Fruit fly (Drosophila melanogaster) whole organism, pupa: Measurements from ENCODE around the gene Vsx2.

ENCODE experiments used
- CG10348 ChIP-seq: fragments of 200-800 bp; sonication (Bioruptor generic); IDR thresholded peaks from 2 replicates; pipeline ENCODE4 v1.3.6; 2022; ENCODE audit warnings: missing biosample characterization, missing genetic modification characterization
- CG12605 ChIP-seq: fragments of 200-800 bp; sonication (Bioruptor generic); IDR thresholded peaks from 2 replicates; pipeline ENCODE4 v1.3.6; 2022; ENCODE audit warnings: missing biosample characterization, missing genetic modification characterization
- CG13204 ChIP-seq: fragments of 200-800 bp; sonication (Bioruptor generic); optimal IDR thresholded peaks from 2 replicates; lab custom pipeline; 2018; ENCODE audit warnings: missing biosample characterization, mild to moderate bottlenecking, missing genetic modification characterization, moderate library complexity
- CG14655 ChIP-seq: fragments of 200-800 bp; sonication (Bioruptor generic); optimal IDR thresholded peaks from 3 replicates; lab custom pipeline; 2017; ENCODE audit warnings: mild to moderate bottlenecking, missing biosample characterization, missing genetic modification reagents, missing genetic modification characterization
- CG15710 ChIP-seq: fragments of 200-800 bp; sonication (Bioruptor generic); optimal IDR thresholded peaks from 2 replicates; lab custom pipeline; 2018; ENCODE audit warnings: missing biosample characterization, mild to moderate bottlenecking, missing genetic modification characterization, moderate library complexity
- CG17806 ChIP-seq: fragments of 200-800 bp; sonication (Bioruptor generic); optimal IDR thresholded peaks from 2 replicates; lab custom pipeline; 2018; ENCODE audit warnings: missing biosample characterization, mild to moderate bottlenecking, missing genetic modification characterization, moderate library complexity
- CG32121 ChIP-seq: fragments of 200-800 bp; sonication (Bioruptor generic); IDR thresholded peaks from 2 replicates; pipeline ENCODE4 v1.3.6; 2022; ENCODE audit warnings: missing biosample characterization, missing genetic modification characterization
- CG34367 ChIP-seq: fragments of 200-800 bp; sonication (Bioruptor generic); optimal IDR thresholded peaks from 2 replicates; lab custom pipeline; 2018; ENCODE audit warnings: missing biosample characterization, mild to moderate bottlenecking, missing genetic modification characterization
- CG8301 ChIP-seq: fragments of 200-800 bp; sonication (Bioruptor generic); optimal IDR thresholded peaks from 2 replicates; lab custom pipeline; 2018; ENCODE audit warnings: missing biosample characterization, mild to moderate bottlenecking, missing genetic modification characterization
- CG9948 ChIP-seq: fragments of 200-800 bp; sonication (Bioruptor generic); optimal IDR thresholded peaks from 2 replicates; lab custom pipeline; 2018; ENCODE audit warnings: missing biosample characterization, mild to moderate bottlenecking, missing genetic modification characterization, moderate library complexity
- D1 ChIP-seq: fragments of 200-800 bp; sonication (Bioruptor generic); optimal IDR thresholded peaks from 2 replicates; lab custom pipeline; 2018; ENCODE audit warnings: missing biosample characterization, mild to moderate bottlenecking, missing genetic modification characterization, moderate library complexity
- EcR ChIP-seq: fragments of 200-800 bp; sonication (Bioruptor generic); optimal IDR thresholded peaks from 3 replicates; lab custom pipeline; 2019; ENCODE audit warnings: missing biosample characterization, missing genetic modification characterization, mild to moderate bottlenecking, moderate library complexity, missing genetic modification reagents
- Ets98B ChIP-seq: fragments of 200-800 bp; sonication (Bioruptor generic); IDR thresholded peaks from 2 replicates; pipeline ENCODE4 v1.3.6; 2022; ENCODE audit warnings: missing biosample characterization, missing genetic modification characterization
- Pif1A ChIP-seq: fragments of 200-800 bp; sonication (Bioruptor generic); optimal IDR thresholded peaks from 3 replicates; lab custom pipeline; 2016; ENCODE audit warnings: missing biosample characterization, missing genetic modification characterization
- Snoo ChIP-seq: fragments of 200-800 bp; sonication (Bioruptor generic); optimal IDR thresholded peaks from 3 replicates; lab custom pipeline; 2017; ENCODE audit warnings: missing biosample characterization, mild to moderate bottlenecking, missing genetic modification characterization, inconsistent platforms
- gl ChIP-seq: fragments of 200-800 bp; sonication (Bioruptor generic); optimal IDR thresholded peaks from 2 replicates; lab custom pipeline; 2018; ENCODE audit warnings: missing biosample characterization, mild to moderate bottlenecking, missing genetic modification characterization

Vsx2 gene

DNA sequence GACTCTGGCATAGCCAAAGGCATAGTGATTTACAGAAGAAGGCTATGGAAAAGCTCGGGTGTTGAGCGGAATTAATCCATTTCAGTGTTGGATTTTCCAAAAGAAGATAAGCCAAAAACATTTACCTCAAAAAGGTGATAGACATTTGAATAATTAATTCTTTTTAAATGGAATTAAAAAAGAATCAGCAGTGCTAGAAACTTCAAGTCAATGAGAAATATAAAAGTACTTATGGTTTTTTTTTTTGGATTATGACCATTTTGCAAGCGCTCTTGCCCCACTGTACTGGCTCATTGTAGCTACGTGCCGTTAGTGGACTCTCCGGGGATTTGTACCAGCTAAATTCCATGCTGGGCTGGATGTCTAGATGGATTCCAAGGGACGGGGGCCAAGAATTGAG lies 74.1 kb downstream of the Vsx2 start:
- TF ChIP-seq Ets98B (GFP tag; lab: Robert Waterston, UW) = no peak
- TF ChIP-seq CG15710 (tag; lab: Kevin White, UChicago) = no peak
- no peak for TF ChIP-seq Pif1A (GFP tag; lab: Kevin White, UChicago)
- TF ChIP-seq D1 (tag; lab: Kevin White, UChicago) = no peak
- no peak for TF ChIP-seq CG17806
- TF ChIP-seq CG13204 (GFP tag; lab: Kevin White, UChicago) = no peak
- no peak for TF ChIP-seq CG12605
- no peak for TF ChIP-seq gl (tag; lab: Kevin White, UChicago)
- no peak for TF ChIP-seq CG32121 (GFP tag; lab: Robert Waterston, UW)
- TF ChIP-seq CG9948 (tag; lab: Kevin White, UChicago) = no peak
- no peak for TF ChIP-seq CG8301 (tag; lab: Kevin White, UChicago)
- TF ChIP-seq CG34367 (tag; lab: Kevin White, UChicago) = no peak
- TF ChIP-seq Snoo (tag; lab: Kevin White, UChicago) = no peak
- no peak for TF ChIP-seq CG14655 (GFP tag; lab: Kevin White, UChicago)
- no peak for TF ChIP-seq CG10348
- TF ChIP-seq EcR (GFP tag; lab: Kevin White, UChicago) = no peak
